Fruit fly (Drosophila melanogaster) whole organism, embryonic: Measurements from ENCODE around the gene rictor.

Source experiments
- CG10366 ChIP-seq: fragments of 200-800 bp; sonication (Bioruptor generic); IDR thresholded peaks from 2 replicates; pipeline ENCODE4 v1.3.6; 2022; ENCODE audit warnings: missing biosample characterization, missing genetic modification characterization
- CG11695 ChIP-seq: fragments of 200-800 bp; sonication (Bioruptor generic); IDR thresholded peaks from 3 replicates; pipeline ENCODE4 v1.3.6; 2022; ENCODE audit warnings: missing biosample characterization, missing genetic modification characterization
- CG11696 ChIP-seq: fragments of 200-800 bp; sonication (Bioruptor generic); IDR thresholded peaks from 2 replicates; pipeline ENCODE4 v1.3.6; 2022; ENCODE audit warnings: missing biosample characterization, missing genetic modification characterization
- CG15514 ChIP-seq: fragments of 200-800 bp; sonication (Bioruptor generic); optimal IDR thresholded peaks from 3 replicates; lab custom pipeline; 2017; ENCODE audit warnings: missing biosample characterization, missing genetic modification characterization, mild to moderate bottlenecking, moderate library complexity, missing genetic modification reagents
- CG16779 ChIP-seq: fragments of 200-800 bp; sonication (Bioruptor generic); IDR thresholded peaks from 2 replicates; pipeline ENCODE4 v1.3.6; 2022; ENCODE audit warnings: missing biosample characterization, missing genetic modification characterization
- CG16813 ChIP-seq: fragments of 200-800 bp; sonication (Bioruptor generic); IDR thresholded peaks from 3 replicates; pipeline ENCODE4 v1.3.6; 2022; ENCODE audit warnings: missing biosample characterization, missing genetic modification characterization; ENCODE audit not compliant: partially characterized antibody
- CG17359 ChIP-seq: fragments of 200-800 bp; sonication (Bioruptor generic); optimal IDR thresholded peaks from 3 replicates; lab custom pipeline; 2018; ENCODE audit warnings: missing biosample characterization, mild to moderate bottlenecking, missing genetic modification characterization, moderate library complexity
- CG17612 ChIP-seq: fragments of 200-800 bp; sonication (Bioruptor generic); IDR thresholded peaks from 2 replicates; pipeline ENCODE4 v1.3.6; 2022; ENCODE audit warnings: missing biosample characterization, missing genetic modification characterization
- CG17912 ChIP-seq: fragments of 200-800 bp; sonication (Bioruptor generic); optimal IDR thresholded peaks from 2 replicates; lab custom pipeline; 2018; ENCODE audit warnings: missing biosample characterization, mild to moderate bottlenecking, missing genetic modification characterization
- CG2875 ChIP-seq: fragments of 200-800 bp; sonication (Bioruptor generic); optimal IDR thresholded peaks from 2 replicates; lab custom pipeline; 2017; ENCODE audit warnings: missing biosample characterization, mild to moderate bottlenecking, missing genetic modification characterization, missing genetic modification reagents
- CG34376 ChIP-seq: fragments of 200-800 bp; sonication (Bioruptor generic); optimal IDR thresholded peaks from 2 replicates; lab custom pipeline; 2018; ENCODE audit warnings: missing biosample characterization, mild to moderate bottlenecking, missing genetic modification characterization
- CG3847 ChIP-seq: fragments of 200-800 bp; sonication (Bioruptor generic); IDR thresholded peaks from 2 replicates; pipeline ENCODE4 v1.3.6; 2022; ENCODE audit warnings: missing biosample characterization, missing genetic modification characterization
- CG3995 ChIP-seq: fragments of 200-800 bp; sonication (Bioruptor generic); optimal IDR thresholded peaks from 3 replicates; lab custom pipeline; 2016; ENCODE audit warnings: missing biosample characterization, missing genetic modification characterization
- CG4707 ChIP-seq: fragments of 200-800 bp; sonication (Bioruptor generic); optimal IDR thresholded peaks from 2 replicates; lab custom pipeline; 2018; ENCODE audit warnings: missing biosample characterization, mild to moderate bottlenecking, missing genetic modification characterization, moderate library complexity
- CG5180 ChIP-seq: fragments of 200-800 bp; sonication (Bioruptor generic); optimal IDR thresholded peaks from 3 replicates; lab custom pipeline; 2017; ENCODE audit warnings: missing biosample characterization, missing genetic modification characterization, mild to moderate bottlenecking, moderate library complexity, missing genetic modification reagents
- CG7556 ChIP-seq: fragments of 200-800 bp; sonication (Bioruptor generic); optimal IDR thresholded peaks from 2 replicates; lab custom pipeline; 2017; ENCODE audit warnings: missing biosample characterization, mild to moderate bottlenecking, missing genetic modification characterization
- CG8290 ChIP-seq, 3 experiments: fragments of 200-800 bp; sonication (Bioruptor generic); optimal IDR thresholded peaks; 2 replicates each; lab custom pipeline; 2016 to 2019; ENCODE audit warnings: missing biosample characterization in 3 of 3, missing genetic modification characterization in 3 of 3, mild to moderate bottlenecking in 2 of 3, moderate library complexity in 1 of 3
- CG9609 ChIP-seq: fragments of 200-800 bp; sonication (Bioruptor generic); optimal IDR thresholded peaks from 3 replicates; lab custom pipeline; 2016; ENCODE audit warnings: missing biosample characterization, missing genetic modification characterization
- CG9727 ChIP-seq: fragments of 200-800 bp; sonication (Bioruptor generic); optimal IDR thresholded peaks from 3 replicates; lab custom pipeline; 2017; ENCODE audit warnings: missing biosample characterization, mild to moderate bottlenecking, missing genetic modification characterization
- CG9817 ChIP-seq: fragments of 200-800 bp; sonication (Bioruptor generic); optimal IDR thresholded peaks from 2 replicates; lab custom pipeline; 2018; ENCODE audit warnings: missing biosample characterization, mild to moderate bottlenecking, missing genetic modification characterization, moderate library complexity
- CTCF ChIP-seq: fragments of 200-800 bp; sonication (Bioruptor generic); optimal IDR thresholded peaks from 2 replicates; lab custom pipeline; 2017; ENCODE audit warnings: missing biosample characterization, mild to moderate bottlenecking, missing genetic modification characterization, moderate library complexity
- Dll ChIP-seq: fragments of 200-800 bp; sonication (Bioruptor generic); IDR thresholded peaks from 4 replicates; pipeline ENCODE4 v1.3.6; 2022; ENCODE audit warnings: missing biosample characterization, missing genetic modification characterization; ENCODE audit not compliant: partially characterized antibody
- Ets97D ChIP-seq: fragments of 200-800 bp; sonication (Bioruptor generic); optimal IDR thresholded peaks from 3 replicates; lab custom pipeline; 2016; ENCODE audit warnings: missing biosample characterization, missing genetic modification characterization
- Fer1 ChIP-seq: fragments of 200-800 bp; sonication (Bioruptor generic); optimal IDR thresholded peaks from 2 replicates; lab custom pipeline; 2017; ENCODE audit warnings: missing biosample characterization, mild to moderate bottlenecking, missing genetic modification characterization
- HmgZ ChIP-seq: fragments of 200-800 bp; sonication (Bioruptor generic); optimal IDR thresholded peaks from 2 replicates; lab custom pipeline; 2018; ENCODE audit warnings: missing biosample characterization, mild to moderate bottlenecking, missing genetic modification characterization
- Hr78 ChIP-seq, 2 experiments: fragments of 200-800 bp in 1 of 2; fragments of >200 bp in 1 of 2; sonication (Bioruptor generic) in 1 of 2; optimal IDR thresholded peaks; 2 replicates each; lab custom pipeline; 2017 to 2019; ENCODE audit warnings: missing biosample characterization in 2 of 2, missing genetic modification characterization in 2 of 2, mild to moderate bottlenecking in 1 of 2, moderate library complexity in 1 of 2
- Lhr ChIP-seq: fragments of 200-800 bp; sonication (Bioruptor generic); optimal IDR thresholded peaks from 3 replicates; lab custom pipeline; 2017; ENCODE audit warnings: mild to moderate bottlenecking, missing biosample characterization, missing genetic modification reagents, missing genetic modification characterization
- Optix ChIP-seq: fragments of 200-800 bp; sonication (Bioruptor generic); IDR thresholded peaks from 3 replicates; pipeline ENCODE4 v1.3.6; 2022; ENCODE audit warnings: missing biosample characterization, missing genetic modification characterization
- Rfx ChIP-seq: fragments of 200-800 bp; sonication (Bioruptor generic); IDR thresholded peaks from 2 replicates; pipeline ENCODE4 v1.3.6; 2022; ENCODE audit warnings: missing biosample characterization, missing genetic modification characterization
- Stat92E ChIP-seq, 3 experiments: fragments of >200 bp in 2 of 3; fragments of 200-800 bp in 1 of 3; sonication (Bioruptor generic) in 1 of 3; optimal IDR thresholded peaks; 2 replicates each; lab custom pipeline; 2017 to 2019; ENCODE audit warnings: missing biosample characterization in 3 of 3, missing genetic modification characterization in 3 of 3, mild to moderate bottlenecking in 1 of 3, moderate library complexity in 1 of 3
- Xbp1 ChIP-seq: fragments of 200-800 bp; sonication (Bioruptor generic); optimal IDR thresholded peaks from 3 replicates; lab custom pipeline; 2016; ENCODE audit warnings: missing biosample characterization, mild to moderate bottlenecking, missing genetic modification characterization
- ci ChIP-seq: fragments of 200-800 bp; sonication (Bioruptor generic); IDR thresholded peaks from 3 replicates; pipeline ENCODE4 v1.3.6; 2022; ENCODE audit warnings: missing biosample characterization, missing genetic modification characterization
- crol ChIP-seq: fragments of 200-800 bp; sonication (Bioruptor generic); IDR thresholded peaks from 2 replicates; pipeline ENCODE4 v1.3.6; 2022; ENCODE audit warnings: missing biosample characterization, missing genetic modification characterization
- cwo ChIP-seq: fragments of 200-800 bp; sonication (Bioruptor generic); optimal IDR thresholded peaks from 3 replicates; lab custom pipeline; 2017; ENCODE audit warnings: missing biosample characterization, missing genetic modification characterization, mild to moderate bottlenecking, moderate library complexity, missing genetic modification reagents
- danr ChIP-seq: fragments of 200-800 bp; sonication (Bioruptor generic); IDR thresholded peaks from 2 replicates; pipeline ENCODE4 v1.3.6; 2022; ENCODE audit warnings: missing biosample characterization, missing genetic modification characterization
- dmrt11E ChIP-seq: fragments of 200-800 bp; sonication (Bioruptor generic); optimal IDR thresholded peaks from 3 replicates; lab custom pipeline; 2018; ENCODE audit warnings: missing biosample characterization, mild to moderate bottlenecking, missing genetic modification characterization, moderate library complexity
- eyg ChIP-seq: fragments of 200-800 bp; sonication (Bioruptor generic); optimal IDR thresholded peaks from 3 replicates; lab custom pipeline; 2016; ENCODE audit warnings: missing biosample characterization, missing genetic modification characterization
- kni ChIP-seq: fragments of 200-800 bp; sonication (Bioruptor generic); optimal IDR thresholded peaks from 3 replicates; lab custom pipeline; 2017; ENCODE audit warnings: mild to moderate bottlenecking, missing biosample characterization, missing genetic modification reagents, missing genetic modification characterization
- lola ChIP-seq, 3 experiments: fragments of >200 bp in 2 of 3; fragments of 200-800 bp in 1 of 3; sonication (Bioruptor generic) in 1 of 3; optimal IDR thresholded peaks; 2 replicates each; lab custom pipeline; 2017 to 2019; ENCODE audit warnings: missing biosample characterization in 3 of 3, missing genetic modification characterization in 3 of 3, mild to moderate bottlenecking in 1 of 3, moderate library complexity in 1 of 3
- pan ChIP-seq, 4 experiments: fragments of >200 bp in 3 of 4; fragments of 200-800 bp in 1 of 4; sonication (Bioruptor generic) in 1 of 4; optimal IDR thresholded peaks in 3 of 4; IDR thresholded peaks in 1 of 4; 2 replicates each; pipeline versions ENCODE4 v1.3.6 to Lab custom; 2017 to 2022; ENCODE audit warnings: missing biosample characterization in 2 of 4, missing genetic modification characterization in 2 of 4, mixed read lengths in 1 of 4
- phol ChIP-seq: fragments of 200-800 bp; sonication (Bioruptor generic); optimal IDR thresholded peaks from 3 replicates; lab custom pipeline; 2018; ENCODE audit warnings: missing biosample characterization, mild to moderate bottlenecking, missing genetic modification characterization, moderate library complexity
- pnt ChIP-seq: fragments of 200-800 bp; sonication (Bioruptor generic); optimal IDR thresholded peaks from 3 replicates; lab custom pipeline; 2016; ENCODE audit warnings: missing biosample characterization, missing genetic modification characterization
- sens ChIP-seq: fragments of 200-800 bp; sonication (Bioruptor generic); peaks from one replicate; lab custom pipeline; 2016; ENCODE audit warnings: missing biosample characterization, missing genetic modification characterization
- ssp ChIP-seq: fragments of 200-800 bp; sonication (Bioruptor generic); IDR thresholded peaks from 2 replicates; pipeline ENCODE4 v1.3.6; 2022; ENCODE audit warnings: missing biosample characterization, missing genetic modification characterization

Gene rictor

dm6 chrX:19250151-19250550 is 10.9 kb downstream of the rictor start:
- peak; percentile 53; the same call in 1 of the 2 replicates for TF ChIP-seq CG17612 (GFP tag; lab: Robert Waterston, UW)
- no peak for TF ChIP-seq CG34376 (GFP tag; lab: Kevin White, UChicago)
- TF ChIP-seq lola (GFP tag; optimal IDR thresholded peaks at IDR 0.05; lab: Kevin White, UChicago), result no peak
- TF ChIP-seq Lhr (GFP tag; lab: Kevin White, UChicago), result no peak
- TF ChIP-seq CG9609 (GFP tag; lab: Kevin White, UChicago), result no peak
- TF ChIP-seq CG3995 (GFP tag; lab: Kevin White, UChicago), result no peak
- TF ChIP-seq CG4707, result no peak
- TF ChIP-seq ssp, result no peak
- no peak for TF ChIP-seq eyg (GFP tag; lab: Kevin White, UChicago)
- peak; percentile 81 for TF ChIP-seq CG8290 (GFP tag; optimal IDR thresholded peaks at IDR 0.05; lab: Kevin White, UChicago)
- peak in 1 of 2 experiments; percentile 47 for TF ChIP-seq CG8290 (tag; optimal IDR thresholded peaks at IDR 0.05; lab: Kevin White, UChicago)
- TF ChIP-seq danr (GFP tag; lab: Robert Waterston, UW), result no peak
- TF ChIP-seq kni (GFP tag; lab: Kevin White, UChicago), result no peak
- no peak for TF ChIP-seq CG11696
- TF ChIP-seq CG10366 (GFP tag; lab: Robert Waterston, UW), result no peak
- no peak for TF ChIP-seq CG17912 (GFP tag; lab: Kevin White, UChicago)
- TF ChIP-seq Dll (GFP tag; lab: Robert Waterston, UW), result no peak
- no peak for TF ChIP-seq Ets97D (GFP tag; lab: Kevin White, UChicago)

- TF ChIP-seq CG8290 (GFP tag; optimal IDR thresholded peaks at IDR 0.05; lab: Kevin White, UChicago) (peak; percentile 70), CG8290 (tag; optimal IDR thresholded peaks at IDR 0.05; lab: Kevin White, UChicago) (peak in 1 of 2 experiments; percentile 84), CG9817 (no peak), CG17612 (GFP tag; lab: Robert Waterston, UW) (peak; percentile 98), CG16813 (no peak), CTCF (GFP tag; lab: Kevin White, UChicago) (no peak), Hr78 (GFP tag; optimal IDR thresholded peaks at IDR 0.05; lab: Kevin White, UChicago) (peak in 1 of 2 experiments; percentile 67), Stat92E (GFP tag; optimal IDR thresholded peaks at IDR 0.05; lab: Kevin White, UChicago) (no peak)
Measured at dm6 chrX:19249339-19249738, 11.7 kb downstream of the rictor start.

- peak; percentile 12 for TF ChIP-seq HmgZ
- no peak for TF ChIP-seq pnt (GFP tag; lab: Kevin White, UChicago)
- TF ChIP-seq ci (GFP tag; lab: Robert Waterston, UW), result peak; percentile 6; the same call in 1 of the 3 replicates
- peak; percentile 2 for TF ChIP-seq CG15514
- TF ChIP-seq CG2875, result no peak
- TF ChIP-seq CG17359 (tag; lab: Kevin White, UChicago), result peak; percentile 19
- peak; percentile 25 for TF ChIP-seq phol (tag; lab: Kevin White, UChicago)
- TF ChIP-seq crol (GFP tag; lab: Robert Waterston, UW), result 0 out of 2 replicates have a peak, but pooled peaks have one; percentile 16
- peak; percentile 30; the same call in 1 of the 2 replicates for TF ChIP-seq Rfx (GFP tag; lab: Robert Waterston, UW)
- TF ChIP-seq pan (optimal IDR thresholded peaks at IDR 0.05; lab: Kevin White, UChicago), result no peak
- TF ChIP-seq pan (GFP tag; optimal IDR thresholded peaks at IDR 0.05 in 1 of 2, IDR thresholded peaks at IDR 0.05 in 1 of 2), result peak in 1 of 2 experiments; percentile 32
- TF ChIP-seq CG3847, result no peak
- peak; percentile 34 for TF ChIP-seq Xbp1 (GFP tag; lab: Kevin White, UChicago)
- TF ChIP-seq CG16779 (GFP tag; lab: Robert Waterston, UW), result 0 out of 2 replicates have a peak, but pooled peaks have one; percentile 54
- TF ChIP-seq CG9727 (GFP tag; lab: Kevin White, UChicago), result peak; percentile 34
- TF ChIP-seq Fer1 (GFP tag; lab: Kevin White, UChicago), result peak; percentile 59
- 0 out of 3 replicates have a peak, but pooled peaks have one; percentile 27 for TF ChIP-seq Optix
- TF ChIP-seq CG7556 (GFP tag; lab: Kevin White, UChicago), result peak; percentile 65
- TF ChIP-seq CG5180 (GFP tag; lab: Kevin White, UChicago), result no peak
- TF ChIP-seq sens (GFP tag; lab: Kevin White, UChicago), result peak; percentile 69
- no peak for TF ChIP-seq dmrt11E (tag; lab: Kevin White, UChicago)
- TF ChIP-seq CG11695, result 0 out of 3 replicates have a peak, but pooled peaks have one; percentile 40
- peak; percentile 32 for TF ChIP-seq cwo
Measured at dm6 chrX:19248426-19249217, 12.4 kb downstream of the rictor start, which contains the start of gene Hs3st-B. Hs3st-B (plus strand) TSS chrX:19248639.
